Worm (Caenorhabditis elegans): Measurements from ENCODE around the gene C26D10.3.

DNA sequence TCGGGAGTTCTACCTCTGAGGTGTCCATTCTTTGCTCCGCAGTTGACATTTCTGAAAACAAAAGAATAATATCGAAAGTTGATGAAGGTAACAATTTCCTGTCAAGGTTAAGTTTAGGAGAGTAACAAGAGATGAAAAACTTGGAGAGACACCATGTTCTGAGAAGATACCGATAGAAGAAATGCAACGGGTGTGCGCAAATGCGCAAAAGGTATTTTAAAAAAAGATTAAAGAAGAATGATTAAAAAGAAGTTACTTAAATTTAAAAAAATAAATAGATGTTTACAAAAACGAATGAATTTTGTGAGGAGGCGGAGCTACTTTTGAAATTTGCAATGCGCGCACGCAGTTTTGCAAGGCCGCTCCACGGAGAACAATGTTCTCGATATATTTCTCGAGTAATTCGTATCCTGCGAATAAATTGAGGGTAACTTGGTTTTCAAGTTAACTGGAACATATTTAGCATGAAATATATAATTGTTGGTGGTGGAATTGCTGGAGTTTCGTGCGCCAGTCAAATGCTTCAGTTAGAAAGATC is at the start of gene C26D10.3, which contains the start of gene ran-3:
- TF ChIP-seq B0019.2 (GFP tag; conservative IDR thresholded peaks at IDR 0.05) (no peak), atf-7 (tag; optimal IDR thresholded peaks at IDR 0.05) (no peak)

All from whole organism, young adult.